Worm (Caenorhabditis elegans) whole organism, late embryonic: ENCODE data around the gene aat-4.

ENCODE experiments used
- C08G9.2 ChIP-seq: sonication (generic microtip); optimal IDR thresholded peaks from 2 replicates; lab custom pipeline; 2016; ENCODE audit warnings: mild to moderate bottlenecking, missing genetic modification characterization, moderate library complexity, missing compliant biosample characterization
- ama-1 ChIP-seq: fragments of 150-350 bp; optimal IDR thresholded peaks from 2 replicates; lab custom pipeline; 2014
- ceh-18 ChIP-seq: sonication (generic microtip); optimal IDR thresholded peaks from 2 replicates; lab custom pipeline; 2016; ENCODE audit warnings: missing genetic modification characterization, missing compliant biosample characterization
- fkh-10 ChIP-seq: fragments of 150-350 bp; optimal IDR thresholded peaks from 2 replicates; lab custom pipeline; 2014; ENCODE audit warnings: missing biosample characterization, missing genetic modification reagents, missing genetic modification characterization
- hlh-30 ChIP-seq: sonication (generic microtip); optimal IDR thresholded peaks from 2 replicates; lab custom pipeline; 2017; ENCODE audit warnings: antibody characterized with exemption, missing genetic modification characterization, missing compliant biosample characterization; ENCODE audit not compliant: insufficient read depth
- pag-3 ChIP-seq: sonication (generic microtip); optimal IDR thresholded peaks from 2 replicates; lab custom pipeline; 2016; ENCODE audit warnings: missing compliant biosample characterization, missing genetic modification characterization, borderline replicate concordance
- pha-4 ChIP-seq: fragments of 150-350 bp; optimal IDR thresholded peaks from 2 replicates; lab custom pipeline; 2018; ENCODE audit warnings: missing biosample characterization, missing genetic modification reagents, missing genetic modification characterization
- ref-2 ChIP-seq: sonication (generic microtip); optimal IDR thresholded peaks from 2 replicates; lab custom pipeline; 2016; ENCODE audit warnings: missing genetic modification characterization, missing compliant biosample characterization
- sox-4 ChIP-seq: sonication (generic microtip); optimal IDR thresholded peaks from 2 replicates; lab custom pipeline; 2017; ENCODE audit warnings: mild to moderate bottlenecking, missing genetic modification characterization, inconsistent platforms, missing compliant biosample characterization
- unc-42 ChIP-seq: sonication (generic microtip); optimal IDR thresholded peaks from 2 replicates; lab custom pipeline; 2016; ENCODE audit warnings: missing genotype, missing genetic modification characterization, missing compliant biosample characterization

- TF ChIP-seq hlh-30: no peak
- TF ChIP-seq pag-3 (tag; lab: Kevin White, UChicago): no peak
- peak; percentile 27 for TF ChIP-seq ceh-18
- TF ChIP-seq unc-42: peak; percentile 82
- no peak for TF ChIP-seq fkh-10
- no peak for TF ChIP-seq pha-4 (tag; lab: Kevin White, UChicago)
- TF ChIP-seq sox-4 (tag; lab: Kevin White, UChicago): no peak
- peak; percentile 93 for TF ChIP-seq C08G9.2 (tag; lab: Kevin White, UChicago)
- peak; percentile 90 for TF ChIP-seq ref-2 (tag; lab: Kevin White, UChicago)
- TF ChIP-seq ama-1 (lab: Kevin White, UChicago): no peak
Measured at ce11 chrIV:6321667-6322066, 46.1 kb upstream of the aat-4 start, which contains the start of gene Y73B6BL.29.
